Fruit fly (Drosophila melanogaster) whole organism, embryonic: Measurements from ENCODE around the gene mahe.
A peak's percentile ranks its signal among the peaks of the same experiment; 100 is the strongest.

Source experiments
- Atf3 ChIP-seq: fragments of 200-800 bp; sonication (Bioruptor generic); optimal IDR thresholded peaks from 3 replicates; lab custom pipeline; 2016; ENCODE audit warnings: missing biosample characterization, missing genetic modification characterization
- C15 ChIP-seq: fragments of 200-800 bp; sonication (Bioruptor generic); IDR thresholded peaks from 3 replicates; pipeline ENCODE4 v1.3.6; 2022; ENCODE audit warnings: missing biosample characterization, missing genetic modification characterization
- CG10959 ChIP-seq: fragments of 200-800 bp; sonication (Bioruptor generic); IDR thresholded peaks from 2 replicates; pipeline ENCODE4 v1.3.6; 2022; ENCODE audit warnings: missing biosample characterization, missing genetic modification characterization
- CG10979 ChIP-seq: fragments of 200-800 bp; sonication (Bioruptor generic); optimal IDR thresholded peaks from 2 replicates; lab custom pipeline; 2018; ENCODE audit warnings: missing biosample characterization, mild to moderate bottlenecking, missing genetic modification characterization, moderate library complexity
- CG11398 ChIP-seq: fragments of 200-800 bp; sonication (Bioruptor generic); optimal IDR thresholded peaks from 2 replicates; lab custom pipeline; 2016; ENCODE audit warnings: missing biosample characterization, missing genetic modification characterization
- CG11695 ChIP-seq: fragments of 200-800 bp; sonication (Bioruptor generic); IDR thresholded peaks from 3 replicates; pipeline ENCODE4 v1.3.6; 2022; ENCODE audit warnings: missing biosample characterization, missing genetic modification characterization
- CG12744 ChIP-seq: fragments of 200-800 bp; sonication (Bioruptor generic); optimal IDR thresholded peaks from 2 replicates; lab custom pipeline; 2016; ENCODE audit warnings: missing biosample characterization, missing genetic modification characterization
- CG16863 ChIP-seq: fragments of 200-800 bp; sonication (Bioruptor generic); optimal IDR thresholded peaks from 3 replicates; lab custom pipeline; 2016; ENCODE audit warnings: missing biosample characterization, missing genetic modification characterization
- CG17802 ChIP-seq: fragments of 200-800 bp; sonication (Bioruptor generic); optimal IDR thresholded peaks from 2 replicates; lab custom pipeline; 2018; ENCODE audit warnings: missing biosample characterization, mild to moderate bottlenecking, missing genetic modification characterization, moderate library complexity
- CG30020 ChIP-seq: fragments of 200-800 bp; optimal IDR thresholded peaks from 2 replicates; lab custom pipeline; 2019; ENCODE audit warnings: missing biosample characterization, mild to moderate bottlenecking, missing genetic modification characterization, moderate library complexity
- CG31365 ChIP-seq: fragments of 200-800 bp; sonication (Bioruptor generic); optimal IDR thresholded peaks from 2 replicates; lab custom pipeline; 2018; ENCODE audit warnings: missing biosample characterization, mild to moderate bottlenecking, missing genetic modification characterization
- CG31441 ChIP-seq: fragments of 200-800 bp; sonication (Bioruptor generic); IDR thresholded peaks from 2 replicates; pipeline ENCODE4 v1.3.6; 2022; ENCODE audit warnings: missing biosample characterization, missing genetic modification characterization
- CG4707 ChIP-seq: fragments of 200-800 bp; sonication (Bioruptor generic); optimal IDR thresholded peaks from 2 replicates; lab custom pipeline; 2018; ENCODE audit warnings: missing biosample characterization, mild to moderate bottlenecking, missing genetic modification characterization, moderate library complexity
- CG4730 ChIP-seq: fragments of 200-800 bp; sonication (Bioruptor generic); IDR thresholded peaks from 2 replicates; pipeline ENCODE4 v1.3.6; 2022; ENCODE audit warnings: missing biosample characterization, missing genetic modification characterization
- CG6175 ChIP-seq: fragments of 200-800 bp; sonication (Bioruptor generic); IDR thresholded peaks from 3 replicates; pipeline ENCODE4 v1.3.6; 2022; ENCODE audit warnings: missing biosample characterization, missing genetic modification characterization
- CG6683 ChIP-seq: fragments of 200-800 bp; sonication (Bioruptor generic); optimal IDR thresholded peaks from 2 replicates; lab custom pipeline; 2017; ENCODE audit warnings: missing biosample characterization, mild to moderate bottlenecking, missing genetic modification characterization, missing genetic modification reagents
- CG7271 ChIP-seq: fragments of 200-800 bp; sonication (Bioruptor generic); optimal IDR thresholded peaks from 2 replicates; lab custom pipeline; 2018; ENCODE audit warnings: missing biosample characterization, mild to moderate bottlenecking, missing genetic modification characterization, moderate library complexity
- CG7357 ChIP-seq: fragments of 200-800 bp; sonication (Bioruptor generic); IDR thresholded peaks from 3 replicates; pipeline ENCODE4 v1.3.6; 2022; ENCODE audit warnings: missing biosample characterization, missing genetic modification characterization
- CkIIα-i1 ChIP-seq: fragments of 200-800 bp; sonication (Bioruptor generic); IDR thresholded peaks from 2 replicates; pipeline ENCODE4 v1.3.6; 2022; ENCODE audit warnings: missing biosample characterization, missing genetic modification characterization
- ERR ChIP-seq: fragments of 200-800 bp; sonication (Bioruptor generic); optimal IDR thresholded peaks from 2 replicates; lab custom pipeline; 2016; ENCODE audit warnings: missing biosample characterization, missing genetic modification characterization
- Gug ChIP-seq: fragments of 200-800 bp; sonication (Bioruptor generic); IDR thresholded peaks from 4 replicates; pipeline ENCODE4 v1.3.6; 2022; ENCODE audit warnings: missing biosample characterization, missing genetic modification characterization
- HLH4C ChIP-seq: fragments of 200-800 bp; sonication (Bioruptor generic); IDR thresholded peaks from 3 replicates; pipeline ENCODE4 v1.3.6; 2022; ENCODE audit warnings: missing biosample characterization, missing genetic modification characterization; ENCODE audit not compliant: partially characterized antibody
- Hr39 ChIP-seq: fragments of >200 bp; optimal IDR thresholded peaks from 2 replicates; lab custom pipeline; 2017
- Jarid2 ChIP-seq: fragments of 200-800 bp; sonication (Bioruptor generic); optimal IDR thresholded peaks from 3 replicates; lab custom pipeline; 2017; ENCODE audit warnings: mild to moderate bottlenecking, missing biosample characterization, missing genetic modification reagents, missing genetic modification characterization
- Nf-YA ChIP-seq: fragments of 200-800 bp; sonication (Bioruptor generic); IDR thresholded peaks from 2 replicates; pipeline ENCODE4 v1.3.6; 2022; ENCODE audit warnings: missing biosample characterization, missing genetic modification characterization
- Oli ChIP-seq: fragments of 200-800 bp; sonication (Bioruptor generic); optimal IDR thresholded peaks from 2 replicates; lab custom pipeline; 2018; ENCODE audit warnings: missing biosample characterization, mild to moderate bottlenecking, missing genetic modification characterization, moderate library complexity
- Ptx1 ChIP-seq: fragments of 200-800 bp; sonication (Bioruptor generic); IDR thresholded peaks from 2 replicates; pipeline ENCODE4 v1.3.6; 2022; ENCODE audit warnings: missing biosample characterization, missing genetic modification characterization
- Ravus ChIP-seq: fragments of 200-800 bp; sonication (Bioruptor generic); IDR thresholded peaks from 2 replicates; pipeline ENCODE4 v1.3.6; 2022; ENCODE audit warnings: missing biosample characterization, missing genetic modification characterization
- Spps ChIP-seq: fragments of 200-800 bp; sonication (Bioruptor generic); optimal IDR thresholded peaks from 2 replicates; lab custom pipeline; 2018; ENCODE audit warnings: missing biosample characterization, mild to moderate bottlenecking, missing genetic modification characterization
- TFAM ChIP-seq: fragments of 200-800 bp; sonication (Bioruptor generic); optimal IDR thresholded peaks from 2 replicates; lab custom pipeline; 2017; ENCODE audit warnings: missing biosample characterization, missing genetic modification characterization, inconsistent platforms
- abd-A ChIP-seq: fragments of 200-800 bp; sonication (Bioruptor generic); optimal IDR thresholded peaks from 3 replicates; lab custom pipeline; 2019; ENCODE audit warnings: missing biosample characterization, mild to moderate bottlenecking, missing genetic modification characterization, moderate library complexity
- ac ChIP-seq: fragments of 200-800 bp; sonication (Bioruptor generic); optimal IDR thresholded peaks from 3 replicates; lab custom pipeline; 2017; ENCODE audit warnings: missing biosample characterization, mild to moderate bottlenecking, missing genetic modification characterization
- az2 ChIP-seq: fragments of 200-800 bp; sonication (Bioruptor generic); optimal IDR thresholded peaks from 3 replicates; lab custom pipeline; 2016; ENCODE audit warnings: missing biosample characterization, missing genetic modification characterization
- bowl ChIP-seq: fragments of 200-800 bp; sonication (Bioruptor generic); IDR thresholded peaks from 2 replicates; pipeline ENCODE4 v1.3.6; 2022; ENCODE audit warnings: missing biosample characterization, missing genetic modification characterization
- caup ChIP-seq: fragments of 200-800 bp; sonication (Bioruptor generic); optimal IDR thresholded peaks from 3 replicates; lab custom pipeline; 2017; ENCODE audit warnings: missing biosample characterization, mild to moderate bottlenecking, missing genetic modification characterization, moderate library complexity; ENCODE audit not compliant: severe bottlenecking
- chm ChIP-seq: fragments of 200-800 bp; sonication (Bioruptor generic); IDR thresholded peaks from 2 replicates; pipeline ENCODE4 v1.3.6; 2022; ENCODE audit warnings: missing biosample characterization, missing genetic modification characterization
- dmrt11E ChIP-seq: fragments of 200-800 bp; sonication (Bioruptor generic); optimal IDR thresholded peaks from 3 replicates; lab custom pipeline; 2018; ENCODE audit warnings: missing biosample characterization, mild to moderate bottlenecking, missing genetic modification characterization, moderate library complexity
- emc ChIP-seq: fragments of 200-800 bp; sonication (Bioruptor generic); optimal IDR thresholded peaks from 2 replicates; lab custom pipeline; 2016; ENCODE audit warnings: missing biosample characterization, missing genetic modification characterization
- eve ChIP-seq, 2 experiments: fragments of >200 bp; optimal IDR thresholded peaks; 2 replicates each; lab custom pipeline; 2017; ENCODE audit warnings: missing biosample characterization in 2 of 2, missing genetic modification characterization in 2 of 2
- eyg ChIP-seq: fragments of 200-800 bp; sonication (Bioruptor generic); optimal IDR thresholded peaks from 3 replicates; lab custom pipeline; 2016; ENCODE audit warnings: missing biosample characterization, missing genetic modification characterization
- jing ChIP-seq: fragments of 200-800 bp; sonication (Bioruptor generic); optimal IDR thresholded peaks from 2 replicates; lab custom pipeline; 2018; ENCODE audit warnings: missing biosample characterization, mild to moderate bottlenecking, missing genetic modification characterization
- mam ChIP-seq: fragments of 200-800 bp; sonication (Bioruptor generic); optimal IDR thresholded peaks from 3 replicates; lab custom pipeline; 2016; ENCODE audit warnings: missing biosample characterization, missing genetic modification characterization
- org-1 ChIP-seq: fragments of 200-800 bp; sonication (Bioruptor generic); optimal IDR thresholded peaks from 2 replicates; lab custom pipeline; 2017; ENCODE audit warnings: missing biosample characterization, missing genetic modification characterization
- psq ChIP-seq: fragments of 200-800 bp; sonication (Bioruptor generic); optimal IDR thresholded peaks from 2 replicates; lab custom pipeline; 2017; ENCODE audit warnings: missing biosample characterization, missing genetic modification characterization
- ro ChIP-seq: fragments of 200-800 bp; sonication (Bioruptor generic); IDR thresholded peaks from 2 replicates; pipeline ENCODE4 v1.3.6; 2022; ENCODE audit warnings: missing biosample characterization, missing genetic modification characterization
- sim ChIP-seq: fragments of 200-800 bp; sonication (Bioruptor generic); IDR thresholded peaks from 2 replicates; pipeline ENCODE4 v1.3.6; 2022; ENCODE audit warnings: missing biosample characterization, missing genetic modification characterization
- tna ChIP-seq: fragments of 200-800 bp; sonication (Bioruptor generic); IDR thresholded peaks from 2 replicates; pipeline ENCODE4 v1.3.6; 2022; ENCODE audit warnings: missing biosample characterization, missing genetic modification characterization; ENCODE audit not compliant: partially characterized antibody
- vnd ChIP-seq: fragments of 200-800 bp; sonication (Bioruptor generic); IDR thresholded peaks from 3 replicates; pipeline ENCODE4 v1.3.6; 2022; ENCODE audit warnings: missing biosample characterization, missing genetic modification characterization; ENCODE audit not compliant: partially characterized antibody
- zf30C ChIP-seq: fragments of 200-800 bp; sonication (Bioruptor generic); optimal IDR thresholded peaks from 3 replicates; lab custom pipeline; 2018; ENCODE audit warnings: missing biosample characterization, mild to moderate bottlenecking, missing genetic modification characterization

Gene mahe

dm6 chrX:7908239-7909068, 22.7 kb downstream of the mahe start, which contains the start of the genes dpr14 and spidey (continued):
- TF ChIP-seq Nf-YA = peak; percentile 69; the same call in 1 of the 2 replicates
- no peak for TF ChIP-seq eve (GFP tag; optimal IDR thresholded peaks at IDR 0.05; lab: Kevin White, UChicago)
- peak; percentile 80 for TF ChIP-seq CG6175 (GFP tag; lab: Robert Waterston, UW)
- TF ChIP-seq abd-A (tag; lab: Kevin White, UChicago) = peak; percentile 92
- TF ChIP-seq jing (GFP tag; lab: Kevin White, UChicago) = no peak
- peak; percentile 80 for TF ChIP-seq Spps (tag; lab: Kevin White, UChicago)
- TF ChIP-seq CG16863 = peak; percentile 88
- no peak for TF ChIP-seq Hr39 (lab: Kevin White, UChicago)
- peak; percentile 89 for TF ChIP-seq org-1 (GFP tag; lab: Kevin White, UChicago)
- peak; percentile 36; the same call in 1 of the 2 replicates for TF ChIP-seq CkIIα-i1 (GFP tag; lab: Robert Waterston, UW)
- peak; percentile 64; the same call in 1 of the 2 replicates for TF ChIP-seq sim (GFP tag; lab: Robert Waterston, UW)
- TF ChIP-seq Gug (GFP tag; lab: Robert Waterston, UW) = peak; percentile 88
- peak; percentile 80 for TF ChIP-seq CG31365 (tag; lab: Kevin White, UChicago)
- TF ChIP-seq CG7357 (GFP tag; lab: Robert Waterston, UW) = peak; percentile 79
- TF ChIP-seq az2 (GFP tag; lab: Kevin White, UChicago) = peak; percentile 86
- TF ChIP-seq HLH4C = peak; percentile 62; the same call in 2 of the 3 replicates
- peak; percentile 88 for TF ChIP-seq mam
- peak; percentile 92 for TF ChIP-seq caup (GFP tag; lab: Kevin White, UChicago)
- TF ChIP-seq emc (GFP tag; lab: Kevin White, UChicago) = peak; percentile 64
- TF ChIP-seq CG7271 (tag; lab: Kevin White, UChicago) = no peak
- peak; percentile 93 for TF ChIP-seq Ptx1 (GFP tag; lab: Robert Waterston, UW)
- TF ChIP-seq CG4730 (GFP tag; lab: Robert Waterston, UW) = peak; percentile 76
- TF ChIP-seq CG11398 (GFP tag; lab: Kevin White, UChicago) = peak; percentile 81
- TF ChIP-seq ro (GFP tag; lab: Robert Waterston, UW) = peak; percentile 42; the same call in 1 of the 2 replicates
- TF ChIP-seq eyg (GFP tag; lab: Kevin White, UChicago) = peak; percentile 67
- TF ChIP-seq zf30C (GFP tag; lab: Kevin White, UChicago) = no peak
- TF ChIP-seq CG11695 (GFP tag; lab: Robert Waterston, UW) = peak; percentile 90
- TF ChIP-seq Ravus (GFP tag; lab: Robert Waterston, UW) = peak; percentile 67
- peak; percentile 85 for TF ChIP-seq CG6683 (GFP tag; lab: Kevin White, UChicago)
- no peak for TF ChIP-seq tna (GFP tag; lab: Robert Waterston, UW)
- peak; percentile 77 for TF ChIP-seq ERR (GFP tag; lab: Kevin White, UChicago)
- peak; percentile 71; the same call in 1 of the 3 replicates for TF ChIP-seq C15 (GFP tag; lab: Robert Waterston, UW)
- TF ChIP-seq chm = peak; percentile 75
- TF ChIP-seq CG17802 (tag; lab: Kevin White, UChicago) = peak; percentile 66
- peak; percentile 77 for TF ChIP-seq bowl
- peak; percentile 92 for TF ChIP-seq Oli (tag; lab: Kevin White, UChicago)
- TF ChIP-seq dmrt11E (tag; lab: Kevin White, UChicago) = peak; percentile 73
- peak; percentile 71 for TF ChIP-seq CG12744 (GFP tag; lab: Kevin White, UChicago)
- TF ChIP-seq CG31441 (GFP tag; lab: Robert Waterston, UW) = peak; percentile 88
- peak; percentile 50 for TF ChIP-seq TFAM (GFP tag; lab: Kevin White, UChicago)
- peak; percentile 74 for TF ChIP-seq Jarid2
- peak; percentile 49 for TF ChIP-seq psq (GFP tag; lab: Kevin White, UChicago)
- peak; percentile 56 for TF ChIP-seq CG30020 (tag; lab: Kevin White, UChicago)
- peak; percentile 64 for TF ChIP-seq CG10959
- peak; percentile 89 for TF ChIP-seq Atf3
- peak; percentile 59 for TF ChIP-seq ac (GFP tag; lab: Kevin White, UChicago)
- peak; percentile 62 for TF ChIP-seq CG4707 (GFP tag; lab: Kevin White, UChicago)
- no peak; the same call in 2 of the 3 replicates for TF ChIP-seq vnd (GFP tag; lab: Robert Waterston, UW)
- peak; percentile 87 for TF ChIP-seq CG10979 (tag; lab: Kevin White, UChicago)
